Fruit fly (Drosophila melanogaster): ENCODE results near the gene Septin1.

The Septin1 gene

DNA sequence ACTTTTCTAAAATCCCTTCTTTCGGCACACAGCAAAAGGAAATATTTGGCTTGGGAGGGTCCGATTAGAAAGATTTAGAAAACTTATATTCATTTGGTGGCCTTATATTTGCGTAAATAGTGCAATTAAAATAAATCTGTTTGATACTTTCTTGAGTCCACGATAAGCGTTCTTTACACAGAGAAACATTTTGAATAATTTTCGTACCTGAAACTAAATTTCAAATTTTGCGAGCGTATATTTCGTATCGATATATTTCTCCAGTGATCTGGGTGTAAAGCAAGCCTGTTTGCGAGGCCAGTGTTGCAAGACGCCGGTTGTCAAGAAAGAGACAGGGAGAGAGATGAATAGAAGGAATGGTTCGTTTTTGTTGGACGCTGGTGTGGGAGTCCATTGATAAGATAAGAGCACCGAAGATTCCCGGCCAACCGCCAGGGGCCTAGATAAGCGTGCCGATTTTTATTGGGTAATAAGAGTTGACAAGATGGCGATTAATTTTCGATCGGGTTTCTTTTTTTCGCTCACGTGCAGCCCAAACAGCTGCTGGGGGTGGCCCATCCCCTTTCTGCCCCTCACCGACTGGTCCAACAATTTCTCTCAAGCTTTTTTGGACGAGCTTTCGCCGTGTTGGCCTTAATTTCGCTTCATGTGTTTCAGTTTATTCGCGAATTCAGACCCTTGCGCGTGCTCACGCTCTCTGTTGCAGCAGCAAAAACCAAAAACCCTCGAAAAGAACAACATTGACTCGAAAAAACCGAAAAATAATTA is 15.8 kb downstream of the Septin1 start, which contains the start of gene slgA (continued):
- TF ChIP-seq CG12104 (GFP tag; optimal IDR thresholded peaks at IDR 0.05) (peak; percentile 5), MBD-R2 (GFP tag; IDR thresholded peaks at IDR 0.05) (peak; percentile 70; the same call in 1 of the 2 replicates), MESR4 (GFP tag; optimal IDR thresholded peaks at IDR 0.05) (peak; percentile 32), CG6791 (GFP tag; IDR thresholded peaks at IDR 0.05; ENCODE audit: partially characterized antibody) (peak; percentile 78), klu (GFP tag; IDR thresholded peaks at IDR 0.05) (no peak), Dip3 (GFP tag; optimal IDR thresholded peaks at IDR 0.05) (peak; percentile 47), sd (tag; optimal IDR thresholded peaks at IDR 0.05) (peak; percentile 5), rib (GFP tag; IDR thresholded peaks at IDR 0.05) (0 out of 2 replicates have a peak, but pooled peaks have one; percentile 15), ara (GFP tag; IDR thresholded peaks at IDR 0.05) (no peak), vnd (GFP tag; IDR thresholded peaks at IDR 0.05; ENCODE audit: partially characterized antibody) (peak; percentile 72), unc-4 (GFP tag; IDR thresholded peaks at IDR 0.05; ENCODE audit: partially characterized antibody) (peak; percentile 63), nmo (GFP tag; optimal IDR thresholded peaks at IDR 0.05) (peak; percentile 43), CG43689 (GFP tag; IDR thresholded peaks at IDR 0.05) (no peak), CG9437 (GFP tag; optimal IDR thresholded peaks at IDR 0.05) (peak; percentile 2), CG30020 (tag; optimal IDR thresholded peaks at IDR 0.05) (peak; percentile 9), Sox100B (GFP tag; optimal IDR thresholded peaks at IDR 0.05) (peak; percentile 19), grau (tag; optimal IDR thresholded peaks at IDR 0.05) (peak; percentile 29), CG42726 (GFP tag; IDR thresholded peaks at IDR 0.05; ENCODE audit: partially characterized antibody) (peak; percentile 17; the same call in 1 of the 2 replicates), phol (tag; optimal IDR thresholded peaks at IDR 0.05) (peak; percentile 23), slbo (GFP tag; IDR thresholded peaks at IDR 0.05) (peak; percentile 58), Chrac-16 (GFP tag; optimal IDR thresholded peaks at IDR 0.05) (peak; percentile 6), Hr51 (GFP tag; optimal IDR thresholded peaks at IDR 0.05) (peak in 1 of 2 experiments; percentile 64), Hr3 (GFP tag; optimal IDR thresholded peaks at IDR 0.05) (peak; percentile 11), CG31224 (GFP tag; IDR thresholded peaks at IDR 0.05) (no peak), Dll (GFP tag; IDR thresholded peaks at IDR 0.05; ENCODE audit: partially characterized antibody) (peak; percentile 77), CG10431 (GFP tag; optimal IDR thresholded peaks at IDR 0.05) (no peak), CG17361 (GFP tag; IDR thresholded peaks at IDR 0.05) (peak; percentile 23; the same call in 1 of the 3 replicates), CG1603 (tag; optimal IDR thresholded peaks at IDR 0.05) (peak; percentile 60), Dip2 (GFP tag; IDR thresholded peaks at IDR 0.05) (no peak), CG32767 (GFP tag; IDR thresholded peaks at IDR 0.05) (no peak), ci (GFP tag; IDR thresholded peaks at IDR 0.05) (peak; percentile 49; the same call in 1 of the 3 replicates), CG4854 (GFP tag; optimal IDR thresholded peaks at IDR 0.05) (peak; percentile 5), B-H2 (GFP tag; optimal IDR thresholded peaks at IDR 0.05) (peak; percentile 53), zen2 (GFP tag; IDR thresholded peaks at IDR 0.05; ENCODE audit: partially characterized antibody) (peak; percentile 64), CG2199 (GFP tag; IDR thresholded peaks at IDR 0.05) (no peak), CoRest (tag; optimal IDR thresholded peaks at IDR 0.05) (peak; percentile 48), CG17359 (tag; optimal IDR thresholded peaks at IDR 0.05) (no peak), CG4404 (GFP tag; IDR thresholded peaks at IDR 0.05) (no peak), trem (tag; optimal IDR thresholded peaks at IDR 0.05) (peak; percentile 44), GATAe (GFP tag; conservative IDR thresholded peaks at IDR 0.05) (peak; percentile 95), ro (GFP tag; IDR thresholded peaks at IDR 0.05) (no peak), CG33557 (GFP tag; optimal IDR thresholded peaks at IDR 0.05) (no peak), CG8089 (GFP tag; optimal IDR thresholded peaks at IDR 0.05) (peak; percentile 34), Dp (GFP tag; optimal IDR thresholded peaks at IDR 0.05) (peak; percentile 80), ham (GFP tag; IDR thresholded peaks at IDR 0.05) (no peak), Aef1 (GFP tag; IDR thresholded peaks at IDR 0.05) (0 out of 3 replicates have a peak, but pooled peaks have one; percentile 13), CG17829 (tag; optimal IDR thresholded peaks at IDR 0.05) (no peak), gro (GFP tag; optimal IDR thresholded peaks at IDR 0.05) (peak; percentile 18)

All from whole organism, embryonic.